Fruit fly (Drosophila melanogaster): Measurements from ENCODE around the gene Ugt36A1.

Ugt36A1 gene

DNA sequence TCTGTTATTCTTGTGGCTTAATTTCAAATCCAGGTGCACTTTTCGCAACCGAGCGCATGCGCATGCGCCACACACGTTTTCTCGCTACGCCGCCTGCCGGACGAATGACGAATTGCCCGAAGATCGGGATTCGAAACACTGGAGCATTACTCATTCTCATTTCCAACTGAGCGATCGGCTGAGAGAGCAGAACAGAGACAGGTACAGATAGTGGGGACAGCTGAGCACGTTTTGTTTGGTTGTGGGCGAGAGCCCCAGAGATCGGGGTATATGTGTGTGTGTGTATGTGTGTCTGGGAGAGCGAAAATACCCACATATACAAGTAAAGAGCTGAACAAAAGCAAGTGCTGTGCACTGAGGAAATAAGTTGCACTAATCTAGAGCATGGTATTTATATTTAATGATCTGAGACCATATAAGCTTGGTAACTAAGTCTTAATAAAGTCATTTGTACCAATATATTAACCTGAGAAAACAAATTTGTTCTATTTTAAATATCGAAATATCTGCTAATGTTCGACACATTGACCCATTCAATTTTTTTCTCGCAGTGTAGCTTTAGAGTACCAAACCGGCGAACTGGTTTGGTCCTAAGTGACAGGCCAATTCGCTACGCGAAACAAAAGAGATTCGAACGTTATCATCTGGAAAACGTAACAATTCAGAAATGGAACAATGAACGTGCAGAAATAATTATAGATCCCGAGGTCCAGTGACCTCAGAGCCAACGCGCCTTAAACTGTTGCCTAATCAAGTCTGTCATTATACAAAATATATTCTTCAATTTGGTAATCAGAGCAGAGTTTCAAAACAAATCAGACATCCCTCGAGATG is 13.4 kb downstream of the Ugt36A1 start (continued):
- TF ChIP-seq hkb (optimal IDR thresholded peaks at IDR 0.05), result no peak
- peak; percentile 96 for TF ChIP-seq hkb (GFP tag; IDR thresholded peaks at IDR 0.05)
- TF ChIP-seq ro (GFP tag; IDR thresholded peaks at IDR 0.05), result peak; percentile 87
- peak; percentile 15 for TF ChIP-seq gfzf (GFP tag; optimal IDR thresholded peaks at IDR 0.05)
- TF ChIP-seq CG8944 (GFP tag; optimal IDR thresholded peaks at IDR 0.05), result peak; percentile 91
- peak; percentile 97 for TF ChIP-seq Ada2b (GFP tag; IDR thresholded peaks at IDR 0.05)
- TF ChIP-seq CG31441 (GFP tag; IDR thresholded peaks at IDR 0.05), result peak; percentile 99
- TF ChIP-seq chn (GFP tag; optimal IDR thresholded peaks at IDR 0.05), result peak; percentile 90
- peak; percentile 87 for TF ChIP-seq NK7.1 (GFP tag; optimal IDR thresholded peaks at IDR 0.05)
- peak; percentile 92 for TF ChIP-seq CG12744 (GFP tag; optimal IDR thresholded peaks at IDR 0.05)
- peak; percentile 99 for TF ChIP-seq lilli (GFP tag; optimal IDR thresholded peaks at IDR 0.05)
- peak; percentile 79 for TF ChIP-seq pros (GFP tag; optimal IDR thresholded peaks at IDR 0.05)
- peak; percentile 96 for TF ChIP-seq dimm (GFP tag; IDR thresholded peaks at IDR 0.05)
- TF ChIP-seq CG7745 (tag; optimal IDR thresholded peaks at IDR 0.05), result peak; percentile 51
- TF ChIP-seq CG15073 (GFP tag; optimal IDR thresholded peaks at IDR 0.05), result peak; percentile 60
- TF ChIP-seq CG12104 (GFP tag; optimal IDR thresholded peaks at IDR 0.05), result peak; percentile 92
- peak; percentile 90 for TF ChIP-seq cato (GFP tag; optimal IDR thresholded peaks at IDR 0.05; ENCODE audit: borderline replicate concordance)
- TF ChIP-seq B-H2 (GFP tag; optimal IDR thresholded peaks at IDR 0.05), result peak; percentile 82
- peak; percentile 99 for TF ChIP-seq Fer3 (tag; optimal IDR thresholded peaks at IDR 0.05)
- TF ChIP-seq pnt (GFP tag; optimal IDR thresholded peaks at IDR 0.05), result peak; percentile 97
- TF ChIP-seq Hr51 (GFP tag; optimal IDR thresholded peaks at IDR 0.05), result peak; percentile 95 to 98
- peak; percentile 97 for TF ChIP-seq CG10654 (GFP tag; optimal IDR thresholded peaks at IDR 0.05)
- peak; percentile 69 for TF ChIP-seq D (optimal IDR thresholded peaks at IDR 0.05)
- peak; percentile 98 for TF ChIP-seq D (GFP tag; optimal IDR thresholded peaks at IDR 0.05)
- TF ChIP-seq CG4617 (GFP tag; optimal IDR thresholded peaks at IDR 0.05; ENCODE audit: borderline replicate concordance), result peak; percentile 81
- TF ChIP-seq Hr3 (GFP tag; optimal IDR thresholded peaks at IDR 0.05), result peak; percentile 90
- peak; percentile 99 for TF ChIP-seq Asciz (GFP tag; optimal IDR thresholded peaks at IDR 0.05)
- peak; percentile 93 for TF ChIP-seq sug (tag; optimal IDR thresholded peaks at IDR 0.05)
- peak; percentile 96 for TF ChIP-seq MTF-1 (GFP tag; optimal IDR thresholded peaks at IDR 0.05; ENCODE audit: borderline replicate concordance)
- peak; percentile 99 for TF ChIP-seq CG4424 (GFP tag; optimal IDR thresholded peaks at IDR 0.05)
- TF ChIP-seq CG1233 (GFP tag; optimal IDR thresholded peaks at IDR 0.05), result peak; percentile 98
- TF ChIP-seq CG10979 (tag; optimal IDR thresholded peaks at IDR 0.05), result peak; percentile 99
- TF ChIP-seq CG7786 (GFP tag; optimal IDR thresholded peaks at IDR 0.05), result peak; percentile 95
- peak; percentile 72 for TF ChIP-seq Dip2 (GFP tag; IDR thresholded peaks at IDR 0.05)
- peak; percentile 98 for TF ChIP-seq CG3281 (GFP tag; optimal IDR thresholded peaks at IDR 0.05)
- peak; percentile 97 for TF ChIP-seq mam (GFP tag; optimal IDR thresholded peaks at IDR 0.05)
- TF ChIP-seq Gug (GFP tag; IDR thresholded peaks at IDR 0.05), result peak; percentile 95
- TF ChIP-seq sc (optimal IDR thresholded peaks at IDR 0.05), result no peak
- peak; percentile 84 for TF ChIP-seq sc (GFP tag; optimal IDR thresholded peaks at IDR 0.05)
- TF ChIP-seq Sry-δ (GFP tag; optimal IDR thresholded peaks at IDR 0.05), result peak; percentile 67
- TF ChIP-seq exex (tag; optimal IDR thresholded peaks at IDR 0.05), result peak; percentile 92
- peak; percentile 94 for TF ChIP-seq PHDP (tag; optimal IDR thresholded peaks at IDR 0.05)
- peak; percentile 99 for TF ChIP-seq Med (GFP tag)
- TF ChIP-seq CG8290 (GFP tag; optimal IDR thresholded peaks at IDR 0.05), result peak; percentile 97
- TF ChIP-seq CG8290 (tag; optimal IDR thresholded peaks at IDR 0.05), result peak; percentile 82 to 94
- peak; percentile 97 for TF ChIP-seq CG7372 (GFP tag; IDR thresholded peaks at IDR 0.05)
- peak; percentile 86 for TF ChIP-seq CG30431 (GFP tag; optimal IDR thresholded peaks at IDR 0.05)
- TF ChIP-seq C15 (GFP tag; IDR thresholded peaks at IDR 0.05), result peak; percentile 91
- peak; percentile 95 for TF ChIP-seq grau (tag; optimal IDR thresholded peaks at IDR 0.05)
- TF ChIP-seq ham (GFP tag; IDR thresholded peaks at IDR 0.05), result peak; percentile 78
